Worm (Caenorhabditis elegans) whole organism, young adult: Measurements from ENCODE around the gene K02E2.6.
A peak's percentile ranks its signal among the peaks of the same experiment; 100 is the strongest.

ENCODE experiments used
- B0019.2 ChIP-seq: fragments of 200-800 bp; sonication (Bioruptor generic); conservative IDR thresholded peaks from 2 replicates; pipeline ENCODE4 v1.3.6; 2022; ENCODE audit warnings: missing genetic modification reagents, missing genetic modification characterization, missing compliant biosample characterization
- B0261.1 ChIP-seq: sonication (generic microtip); optimal IDR thresholded peaks from 2 replicates; lab custom pipeline; 2016; ENCODE audit warnings: mild to moderate bottlenecking, missing genetic modification characterization, moderate library complexity, missing compliant biosample characterization
- C17E4.6 ChIP-seq: fragments of 200-800 bp; sonication (Bioruptor generic); IDR thresholded peaks from 2 replicates; pipeline ENCODE4 v1.3.6; 2022; ENCODE audit warnings: missing genetic modification reagents, missing genetic modification characterization, missing compliant biosample characterization
- F37B4.10 ChIP-seq: fragments of 200-800 bp; sonication (Bioruptor generic); IDR thresholded peaks from 2 replicates; pipeline ENCODE4 v1.3.6; 2022; ENCODE audit warnings: missing genetic modification characterization, missing compliant biosample characterization
- F39B2.1 ChIP-seq: fragments of 200-800 bp; sonication (Bioruptor generic); IDR thresholded peaks from 2 replicates; pipeline ENCODE4 v1.3.6; 2022; ENCODE audit warnings: missing genetic modification reagents, missing genetic modification characterization, missing compliant biosample characterization
- F49E8.2 ChIP-seq: sonication (generic microtip); optimal IDR thresholded peaks from 3 replicates; lab custom pipeline; 2017; ENCODE audit warnings: missing genetic modification characterization, mild to moderate bottlenecking, missing compliant biosample characterization, antibody characterized with exemption, moderate library complexity; ENCODE audit not compliant: insufficient read depth
- K11D2.4 ChIP-seq: fragments of 200-800 bp; sonication (Bioruptor generic); IDR thresholded peaks from 2 replicates; pipeline ENCODE4 v1.3.6; 2022; ENCODE audit warnings: missing genetic modification reagents, missing genetic modification characterization, missing compliant biosample characterization
- Y53G8AR.9 ChIP-seq: fragments of 200-800 bp; sonication (Bioruptor generic); conservative IDR thresholded peaks from 2 replicates; pipeline ENCODE4 v1.3.6; 2022; ENCODE audit warnings: missing genetic modification reagents, missing genetic modification characterization, missing compliant biosample characterization
- aptf-3 ChIP-seq: fragments of 200-800 bp; sonication (Bioruptor generic); IDR thresholded peaks from 2 replicates; pipeline ENCODE4 v1.3.6; 2022; ENCODE audit warnings: missing genetic modification characterization, missing compliant biosample characterization
- atf-7 ChIP-seq: sonication (generic microtip); optimal IDR thresholded peaks from 2 replicates; lab custom pipeline; 2017; ENCODE audit warnings: mild to moderate bottlenecking, missing genetic modification characterization, missing compliant biosample characterization
- athp-1 ChIP-seq: sonication (generic microtip); optimal IDR thresholded peaks from 2 replicates; lab custom pipeline; 2017; ENCODE audit warnings: mild to moderate bottlenecking, missing genetic modification characterization, missing compliant biosample characterization
- attf-5 ChIP-seq: fragments of 200-800 bp; sonication (Bioruptor generic); optimal IDR thresholded peaks from 2 replicates; lab custom pipeline; 2018; ENCODE audit warnings: mild to moderate bottlenecking, missing genetic modification characterization, missing compliant biosample characterization
- cebp-1 ChIP-seq, 2 experiments: fragments of 200-800 bp in 1 of 2; sonication (Bioruptor generic) in 1 of 2; sonication (generic microtip) in 1 of 2; IDR thresholded peaks in 1 of 2; optimal IDR thresholded peaks in 1 of 2; 2 replicates each; pipeline versions ENCODE4 v1.3.6 to Lab custom; 2017 to 2022; ENCODE audit warnings: missing compliant biosample characterization in 2 of 2, missing genetic modification characterization in 2 of 2, mild to moderate bottlenecking in 1 of 2, missing genetic modification reagents in 1 of 2, moderate library complexity in 1 of 2
- ceh-79 ChIP-seq: sonication (generic microtip); optimal IDR thresholded peaks from 2 replicates; lab custom pipeline; 2017; ENCODE audit warnings: mild to moderate bottlenecking, missing genetic modification characterization, missing compliant biosample characterization
- ceh-91 ChIP-seq: fragments of 200-800 bp; sonication (Bioruptor generic); IDR thresholded peaks from 2 replicates; pipeline ENCODE4 v1.3.6; 2022; ENCODE audit warnings: missing genetic modification reagents, missing genetic modification characterization, missing compliant biosample characterization
- dox-1 ChIP-seq: fragments of 200-800 bp; sonication (Bioruptor generic); IDR thresholded peaks from 2 replicates; pipeline ENCODE4 v1.3.6; 2022; ENCODE audit warnings: missing genetic modification reagents, missing genetic modification characterization, missing compliant biosample characterization
- ets-4 ChIP-seq: fragments of 200-800 bp; sonication (Bioruptor generic); optimal IDR thresholded peaks from 2 replicates; lab custom pipeline; 2018; ENCODE audit warnings: mild to moderate bottlenecking, missing genetic modification characterization, missing compliant biosample characterization
- hmg-1.2 ChIP-seq: fragments of 200-800 bp; sonication (Bioruptor generic); IDR thresholded peaks from 2 replicates; pipeline ENCODE4 v1.3.6; 2022; ENCODE audit warnings: missing genetic modification reagents, missing genetic modification characterization, missing compliant biosample characterization
- lag-1 ChIP-seq: fragments of 200-800 bp; sonication (Bioruptor generic); IDR thresholded peaks from 2 replicates; pipeline ENCODE4 v1.3.6; 2022; ENCODE audit warnings: missing genetic modification reagents, missing genetic modification characterization, missing compliant biosample characterization
- let-526 ChIP-seq: fragments of 200-800 bp; sonication (Bioruptor generic); IDR thresholded peaks from 2 replicates; pipeline ENCODE4 v1.3.6; 2022; ENCODE audit warnings: missing genetic modification reagents, missing genetic modification characterization, missing compliant biosample characterization
- let-607 ChIP-seq, 2 experiments: fragments of 200-800 bp in 1 of 2; sonication (Bioruptor generic) in 1 of 2; sonication (generic microtip) in 1 of 2; optimal IDR thresholded peaks; 2 replicates each; lab custom pipeline; 2016 to 2018; ENCODE audit warnings: mild to moderate bottlenecking in 2 of 2, missing compliant biosample characterization in 2 of 2, missing genetic modification characterization in 2 of 2, moderate library complexity in 2 of 2, missing genotype in 1 of 2
- lin-35 ChIP-seq, 3 experiments: fragments of 150-350 bp in 2 of 3; sonication (generic microtip) in 1 of 3; optimal IDR thresholded peaks; 2 replicates each; lab custom pipeline; 2014 to 2018; ENCODE audit warnings: missing biosample characterization in 3 of 3, missing genetic modification characterization in 3 of 3, missing genetic modification reagents in 3 of 3
- lin-40 ChIP-seq: sonication (generic microtip); optimal IDR thresholded peaks from 2 replicates; lab custom pipeline; 2016; ENCODE audit warnings: missing genetic modification characterization, mild to moderate bottlenecking, missing compliant biosample characterization, missing genotype, missing genetic modification reagents
- lin-54 ChIP-seq: fragments of 200-800 bp; sonication (Bioruptor generic); optimal IDR thresholded peaks from 2 replicates; lab custom pipeline; 2018; ENCODE audit warnings: mild to moderate bottlenecking, missing genetic modification characterization, missing compliant biosample characterization
- madf-10 ChIP-seq: sonication (generic microtip); optimal IDR thresholded peaks from 2 replicates; lab custom pipeline; 2016; ENCODE audit warnings: mild to moderate bottlenecking, missing genetic modification characterization, missing compliant biosample characterization
- nfya-1 ChIP-seq: sonication (generic microtip); optimal IDR thresholded peaks from 2 replicates; lab custom pipeline; 2017; ENCODE audit warnings: antibody characterized with exemption, missing compliant biosample characterization, missing genetic modification characterization, borderline replicate concordance; ENCODE audit not compliant: insufficient read depth
- nfyb-1 ChIP-seq: fragments of 200-800 bp; sonication (Bioruptor generic); IDR thresholded peaks from 2 replicates; pipeline ENCODE4 v1.3.6; 2022; ENCODE audit warnings: missing genetic modification reagents, missing genetic modification characterization, missing compliant biosample characterization
- nhr-80 ChIP-seq: sonication (generic microtip); optimal IDR thresholded peaks from 2 replicates; lab custom pipeline; 2016; ENCODE audit warnings: missing genetic modification characterization, missing compliant biosample characterization
- nhr-90 ChIP-seq: sonication (generic microtip); optimal IDR thresholded peaks from 2 replicates; lab custom pipeline; 2016; ENCODE audit warnings: missing genotype, mild to moderate bottlenecking, missing genetic modification characterization, missing compliant biosample characterization
- repo-1 ChIP-seq: sonication (generic microtip); optimal IDR thresholded peaks from 2 replicates; lab custom pipeline; 2017; ENCODE audit warnings: mild to moderate bottlenecking, missing genetic modification characterization, missing compliant biosample characterization
- snpc-1.1 ChIP-seq: sonication (generic microtip); optimal IDR thresholded peaks from 2 replicates; lab custom pipeline; 2017; ENCODE audit warnings: missing genetic modification characterization, mild to moderate bottlenecking, missing compliant biosample characterization, antibody characterized with exemption, moderate library complexity, missing genotype, missing genetic modification reagents; ENCODE audit not compliant: insufficient read depth
- tbp1 ChIP-seq: fragments of 200-800 bp; sonication (Bioruptor generic); optimal IDR thresholded peaks from 2 replicates; lab custom pipeline; 2018; ENCODE audit warnings: mild to moderate bottlenecking, missing genetic modification characterization, missing compliant biosample characterization
- unc-62 ChIP-seq: fragments of 150-350 bp; optimal IDR thresholded peaks from 2 replicates; lab custom pipeline; 2014; ENCODE audit warnings: missing biosample characterization, missing genetic modification reagents, missing genetic modification characterization
- zfh-2 ChIP-seq: fragments of 200-800 bp; sonication (Bioruptor generic); conservative IDR thresholded peaks from 2 replicates; pipeline ENCODE4 v1.3.6; 2022; ENCODE audit warnings: missing genetic modification reagents, missing genetic modification characterization, missing compliant biosample characterization
- ztf-18 ChIP-seq: sonication (generic microtip); optimal IDR thresholded peaks from 2 replicates; lab custom pipeline; 2016; ENCODE audit warnings: missing genotype, mild to moderate bottlenecking, missing genetic modification characterization, missing compliant biosample characterization
- ztf-22 ChIP-seq: fragments of 200-800 bp; sonication (Bioruptor generic); optimal IDR thresholded peaks from 2 replicates; lab custom pipeline; 2018; ENCODE audit warnings: mild to moderate bottlenecking, missing genetic modification characterization, moderate library complexity, missing compliant biosample characterization
- ztf-26 ChIP-seq: sonication (generic microtip); optimal IDR thresholded peaks from 2 replicates; lab custom pipeline; 2017; ENCODE audit warnings: missing genetic modification characterization, missing compliant biosample characterization

Gene K02E2.6

ce11 chrV:20413426-20413825 is 33.1 kb downstream of the K02E2.6 start (continued):
- TF ChIP-seq hmg-1.2 (0 out of 2 replicates have a peak, but pooled peaks have one; percentile 15), C17E4.6 (GFP tag; lab: Robert Waterston, UW) (no peak), nfyb-1 (GFP tag; lab: Robert Waterston, UW) (0 out of 2 replicates have a peak, but pooled peaks have one; percentile 46), atf-7 (tag; lab: Kevin White, UChicago) (peak; percentile 76), Y53G8AR.9 (GFP tag; lab: Robert Waterston, UW) (0 out of 2 replicates have a peak, but pooled peaks have one; percentile 32), madf-10 (tag; lab: Kevin White, UChicago) (peak; percentile 59), nhr-90 (peak; percentile 32), ztf-26 (tag; lab: Kevin White, UChicago) (peak; percentile 30), lin-54 (GFP tag; lab: Kevin White, UChicago) (peak; percentile 1), let-607 (tag; optimal IDR thresholded peaks at IDR 0.05; lab: Kevin White, UChicago) (peak in 1 of 2 experiments; percentile 5), ztf-22 (GFP tag; lab: Kevin White, UChicago) (peak; percentile 46), aptf-3 (GFP tag; lab: Robert Waterston, UW) (no peak), nhr-80 (peak; percentile 80), let-526 (GFP tag; lab: Robert Waterston, UW) (no peak)

DNA sequence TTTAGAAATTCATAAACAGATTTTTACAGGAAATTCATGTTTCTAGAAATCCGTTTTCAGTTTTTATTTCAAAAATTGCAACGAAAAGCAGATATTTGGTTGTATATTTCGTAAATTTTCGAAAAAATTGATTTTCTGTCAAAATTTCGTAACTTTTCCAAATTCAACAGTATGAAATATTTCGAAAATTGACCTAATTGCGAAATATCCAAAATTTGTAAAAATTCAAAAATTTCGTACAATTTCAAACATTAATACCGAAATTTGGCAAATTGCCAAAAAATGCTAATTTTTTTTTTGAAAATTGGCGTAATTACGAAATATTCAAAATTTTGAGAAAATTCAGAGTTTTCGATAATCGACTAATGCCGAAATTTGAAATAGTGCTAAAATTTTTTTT is 33.6 kb downstream of the K02E2.6 start:
- TF ChIP-seq unc-62 (GFP tag; lab: Kevin White, UChicago) (peak; percentile 42), cebp-1 (GFP tag; IDR thresholded peaks at IDR 0.05; lab: Robert Waterston, UW) (peak; percentile 73), cebp-1 (tag; optimal IDR thresholded peaks at IDR 0.05; lab: Kevin White, UChicago) (peak; percentile 95), lin-35 (GFP tag; optimal IDR thresholded peaks at IDR 0.05; lab: Kevin White, UChicago) (no peak)

ce11 chrV:20415415-20415814 is 35.1 kb downstream of the K02E2.6 start:
- TF ChIP-seq cebp-1 (GFP tag; IDR thresholded peaks at IDR 0.05; lab: Robert Waterston, UW) (no peak), cebp-1 (tag; optimal IDR thresholded peaks at IDR 0.05; lab: Kevin White, UChicago) (peak; percentile 75), F39B2.1 (no peak)

- TF ChIP-seq repo-1 (tag; lab: Kevin White, UChicago) (no peak), athp-1 (no peak), B0019.2 (GFP tag; lab: Robert Waterston, UW) (no peak), let-607 (tag; optimal IDR thresholded peaks at IDR 0.05; lab: Kevin White, UChicago) (no peak), tbp1 (GFP tag; lab: Kevin White, UChicago) (no peak), Y53G8AR.9 (GFP tag; lab: Robert Waterston, UW) (no peak), ztf-18 (no peak), lag-1 (no peak), F37B4.10 (GFP tag; lab: Robert Waterston, UW) (no peak)
Observed at ce11 chrV:20416335-20416734, 36.0 kb downstream of the K02E2.6 start.

- TF ChIP-seq nhr-80: peak; percentile 14
- TF ChIP-seq cebp-1 (GFP tag; IDR thresholded peaks at IDR 0.05; lab: Robert Waterston, UW): peak; percentile 19; the same call in 1 of the 2 replicates
- TF ChIP-seq cebp-1 (tag; optimal IDR thresholded peaks at IDR 0.05; lab: Kevin White, UChicago): peak; percentile 60
- TF ChIP-seq lin-40: no peak
Observed at ce11 chrV:20416790-20417189, 36.4 kb downstream of the K02E2.6 start.

DNA sequence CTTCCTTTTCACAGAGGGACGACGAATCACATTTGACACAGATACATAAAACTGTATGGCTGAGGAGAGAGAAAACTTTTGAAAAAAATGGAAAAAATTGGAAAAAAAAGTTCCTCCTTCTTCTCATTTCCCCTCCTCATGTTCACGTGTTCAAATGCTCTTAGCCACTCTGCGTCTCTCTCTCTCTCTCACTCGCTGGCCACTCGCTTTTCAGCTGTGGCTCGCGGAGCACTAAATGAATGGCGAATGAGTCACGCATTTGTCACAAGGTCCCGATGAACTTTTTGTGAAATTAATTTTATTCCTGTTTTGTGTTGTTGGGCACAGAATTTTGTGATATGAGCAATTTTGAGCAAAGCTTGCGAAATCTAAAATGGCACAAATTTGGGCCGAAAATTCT is 37.4 kb downstream of the K02E2.6 start:
- TF ChIP-seq lin-35 (GFP tag; optimal IDR thresholded peaks at IDR 0.05; lab: Kevin White, UChicago) (peak in 1 of 3 experiments; percentile 6), let-526 (GFP tag; lab: Robert Waterston, UW) (no peak), K11D2.4 (GFP tag; lab: Robert Waterston, UW) (no peak), ceh-91 (no peak), nhr-80 (peak; percentile 15), ceh-79 (tag; lab: Kevin White, UChicago) (no peak), nfya-1 (no peak), zfh-2 (peak; percentile 81), ztf-18 (no peak), attf-5 (GFP tag; lab: Kevin White, UChicago) (peak; percentile 46), B0261.1 (tag; lab: Kevin White, UChicago) (no peak), C17E4.6 (GFP tag; lab: Robert Waterston, UW) (no peak), dox-1 (GFP tag; lab: Robert Waterston, UW) (peak; percentile 13; the same call in 1 of the 2 replicates), ets-4 (GFP tag; lab: Kevin White, UChicago) (no peak), F49E8.2 (tag; lab: Kevin White, UChicago) (no peak), snpc-1.1 (tag; lab: Kevin White, UChicago) (no peak), Y53G8AR.9 (GFP tag; lab: Robert Waterston, UW) (no peak)
